Fruit fly (Drosophila melanogaster): ENCODE results near the gene Alr.

Alr gene

dm6 chrX:19783457-19783856, 35.3 kb downstream of the Alr start, which contains the start of gene zld (continued):
- TF ChIP-seq nerfin-1 (tag; optimal IDR thresholded peaks at IDR 0.05) (peak; percentile 25), Neu2 (GFP tag; optimal IDR thresholded peaks at IDR 0.05; ENCODE audit: borderline replicate concordance) (no peak), crol (GFP tag; IDR thresholded peaks at IDR 0.05) (no peak), amos (GFP tag; IDR thresholded peaks at IDR 0.05; ENCODE audit: partially characterized antibody) (0 out of 2 replicates have a peak, but pooled peaks have one; percentile 26), CG5245 (GFP tag; optimal IDR thresholded peaks at IDR 0.05) (no peak), CG4360 (GFP tag; IDR thresholded peaks at IDR 0.05) (peak; percentile 49), lov (optimal IDR thresholded peaks at IDR 0.05) (no peak), lov (GFP tag; IDR thresholded peaks at IDR 0.05) (0 out of 3 replicates have a peak, but pooled peaks have one; percentile 60), CG8388 (GFP tag; optimal IDR thresholded peaks at IDR 0.05) (no peak), kah (GFP tag; optimal IDR thresholded peaks at IDR 0.05) (no peak), Lpt (GFP tag; optimal IDR thresholded peaks at IDR 0.05) (no peak), lab (GFP tag; optimal IDR thresholded peaks at IDR 0.05) (no peak), CG7357 (GFP tag; IDR thresholded peaks at IDR 0.05) (no peak), sens (GFP tag) (peak; percentile 85), HmgZ (tag; optimal IDR thresholded peaks at IDR 0.05) (no peak), stc (GFP tag; IDR thresholded peaks at IDR 0.05) (no peak), Gsc (GFP tag; IDR thresholded peaks at IDR 0.05) (no peak), CTCF (GFP tag; optimal IDR thresholded peaks at IDR 0.05) (no peak), CG17385 (GFP tag; optimal IDR thresholded peaks at IDR 0.05) (no peak), CG9215 (GFP tag; IDR thresholded peaks at IDR 0.05) (no peak), danr (GFP tag; IDR thresholded peaks at IDR 0.05) (no peak), CG4282 (GFP tag; optimal IDR thresholded peaks at IDR 0.05) (no peak), Pdp1 (GFP tag; optimal IDR thresholded peaks at IDR 0.05) (peak in 1 of 2 experiments; percentile 17), CG11723 (GFP tag; optimal IDR thresholded peaks at IDR 0.05) (no peak), ewg (GFP tag; optimal IDR thresholded peaks at IDR 0.05) (peak; percentile 73), gce (GFP tag; IDR thresholded peaks at IDR 0.05) (no peak), Side (GFP tag; optimal IDR thresholded peaks at IDR 0.05) (no peak), CG4707 (GFP tag; optimal IDR thresholded peaks at IDR 0.05) (no peak), sd (tag; optimal IDR thresholded peaks at IDR 0.05) (no peak), fru (optimal IDR thresholded peaks at IDR 0.05) (no peak), ab (GFP tag; optimal IDR thresholded peaks at IDR 0.05) (no peak), Gug (GFP tag; IDR thresholded peaks at IDR 0.05) (no peak), CG11504 (tag; optimal IDR thresholded peaks at IDR 0.05) (no peak), toy (GFP tag; IDR thresholded peaks at IDR 0.05) (no peak), CG6813 (GFP tag; optimal IDR thresholded peaks at IDR 0.05) (no peak), Med (GFP tag) (peak; percentile 81), Dbx (GFP tag; IDR thresholded peaks at IDR 0.05) (0 out of 3 replicates have a peak, but pooled peaks have one; percentile 10), Atf3 (GFP tag; optimal IDR thresholded peaks at IDR 0.05) (no peak), row (GFP tag; IDR thresholded peaks at IDR 0.05) (no peak), CG12744 (GFP tag; optimal IDR thresholded peaks at IDR 0.05) (no peak), Antp (GFP tag; optimal IDR thresholded peaks at IDR 0.05) (no peak), BEAF-32 (GFP tag; optimal IDR thresholded peaks at IDR 0.05) (no peak), p53 (GFP tag; optimal IDR thresholded peaks at IDR 0.05) (no peak), HLH4C (GFP tag; IDR thresholded peaks at IDR 0.05; ENCODE audit: partially characterized antibody) (no peak), maf-S (GFP tag; optimal IDR thresholded peaks at IDR 0.05) (no peak), CG10979 (tag; optimal IDR thresholded peaks at IDR 0.05) (peak; percentile 3), CG14441 (GFP tag; IDR thresholded peaks at IDR 0.05) (no peak), Asciz (GFP tag; optimal IDR thresholded peaks at IDR 0.05) (no peak), eve (GFP tag; optimal IDR thresholded peaks at IDR 0.05) (no peak), hth (optimal IDR thresholded peaks at IDR 0.05) (no peak), inv (GFP tag; IDR thresholded peaks at IDR 0.05; ENCODE audit: partially characterized antibody) (no peak), CG12769 (tag; optimal IDR thresholded peaks at IDR 0.05) (no peak), Dll (GFP tag; IDR thresholded peaks at IDR 0.05; ENCODE audit: partially characterized antibody) (no peak)
